Fruit fly (Drosophila melanogaster) whole organism, embryonic: ENCODE data around the gene MESR6.
A peak's percentile ranks its signal among the peaks of the same experiment; 100 is the strongest.

Source experiments
- Atf-2 ChIP-seq: fragments of 200-800 bp; sonication (Bioruptor generic); optimal IDR thresholded peaks from 2 replicates; lab custom pipeline; 2016; ENCODE audit warnings: missing biosample characterization, missing genetic modification characterization
- CG10147 ChIP-seq: fragments of 200-800 bp; sonication (Bioruptor generic); optimal IDR thresholded peaks from 2 replicates; lab custom pipeline; 2019; ENCODE audit warnings: missing biosample characterization, mild to moderate bottlenecking, missing genetic modification characterization, moderate library complexity
- CG10209 ChIP-seq: fragments of 200-800 bp; sonication (Bioruptor generic); optimal IDR thresholded peaks from 3 replicates; lab custom pipeline; 2017; ENCODE audit warnings: missing biosample characterization, mild to moderate bottlenecking, missing genetic modification characterization, missing genetic modification reagents
- CG10431 ChIP-seq: fragments of 200-800 bp; sonication (Bioruptor generic); optimal IDR thresholded peaks from 3 replicates; lab custom pipeline; 2018; ENCODE audit warnings: missing biosample characterization, mild to moderate bottlenecking, missing genetic modification characterization
- CG11398 ChIP-seq: fragments of 200-800 bp; sonication (Bioruptor generic); optimal IDR thresholded peaks from 2 replicates; lab custom pipeline; 2016; ENCODE audit warnings: missing biosample characterization, missing genetic modification characterization
- CG11695 ChIP-seq: fragments of 200-800 bp; sonication (Bioruptor generic); IDR thresholded peaks from 3 replicates; pipeline ENCODE4 v1.3.6; 2022; ENCODE audit warnings: missing biosample characterization, missing genetic modification characterization
- CG12104 ChIP-seq: fragments of 200-800 bp; sonication (Bioruptor generic); optimal IDR thresholded peaks from 3 replicates; lab custom pipeline; 2016; ENCODE audit warnings: missing biosample characterization, missing genetic modification characterization
- CG1233 ChIP-seq: fragments of 200-800 bp; sonication (Bioruptor generic); optimal IDR thresholded peaks from 4 replicates; lab custom pipeline; 2018; ENCODE audit warnings: missing biosample characterization, mild to moderate bottlenecking, missing genetic modification characterization
- CG13424 ChIP-seq: fragments of 200-800 bp; sonication (Bioruptor generic); optimal IDR thresholded peaks from 2 replicates; lab custom pipeline; 2019; ENCODE audit warnings: missing biosample characterization, mild to moderate bottlenecking, missing genetic modification characterization, moderate library complexity
- CG13624 ChIP-seq: fragments of 200-800 bp; sonication (Bioruptor generic); optimal IDR thresholded peaks from 2 replicates; lab custom pipeline; 2016; ENCODE audit warnings: missing biosample characterization, missing genetic modification characterization
- CG14710 ChIP-seq: fragments of 200-800 bp; sonication (Bioruptor generic); optimal IDR thresholded peaks from 3 replicates; lab custom pipeline; 2019; ENCODE audit warnings: missing biosample characterization, mild to moderate bottlenecking, missing genetic modification characterization, moderate library complexity
- CG1529 ChIP-seq: fragments of 200-800 bp; sonication (Bioruptor generic); optimal IDR thresholded peaks from 3 replicates; lab custom pipeline; 2018; ENCODE audit warnings: missing biosample characterization, missing genetic modification characterization
- CG15601 ChIP-seq: fragments of 200-800 bp; sonication (Bioruptor generic); optimal IDR thresholded peaks from 3 replicates; lab custom pipeline; 2019; ENCODE audit warnings: missing biosample characterization, mild to moderate bottlenecking, missing genetic modification characterization, moderate library complexity
- CG17612 ChIP-seq: fragments of 200-800 bp; sonication (Bioruptor generic); IDR thresholded peaks from 2 replicates; pipeline ENCODE4 v1.3.6; 2022; ENCODE audit warnings: missing biosample characterization, missing genetic modification characterization
- CG1792 ChIP-seq: fragments of 200-800 bp; sonication (Bioruptor generic); optimal IDR thresholded peaks from 2 replicates; lab custom pipeline; 2016; ENCODE audit warnings: missing biosample characterization, missing genetic modification characterization
- CG2712 ChIP-seq: fragments of 200-800 bp; optimal IDR thresholded peaks from 3 replicates; lab custom pipeline; 2019; ENCODE audit warnings: missing biosample characterization, mild to moderate bottlenecking, missing genetic modification characterization, moderate library complexity
- CG3847 ChIP-seq: fragments of 200-800 bp; sonication (Bioruptor generic); IDR thresholded peaks from 2 replicates; pipeline ENCODE4 v1.3.6; 2022; ENCODE audit warnings: missing biosample characterization, missing genetic modification characterization
- CG4854 ChIP-seq: fragments of 200-800 bp; sonication (Bioruptor generic); optimal IDR thresholded peaks from 2 replicates; lab custom pipeline; 2016; ENCODE audit warnings: missing biosample characterization, missing genetic modification characterization, inconsistent platforms
- CG7786 ChIP-seq: fragments of 200-800 bp; sonication (Bioruptor generic); optimal IDR thresholded peaks from 2 replicates; lab custom pipeline; 2016; ENCODE audit warnings: missing biosample characterization, missing genetic modification characterization
- CG7963 ChIP-seq: fragments of 200-800 bp; sonication (Bioruptor generic); IDR thresholded peaks from 3 replicates; pipeline ENCODE4 v1.3.6; 2022; ENCODE audit warnings: missing biosample characterization, missing genetic modification characterization; ENCODE audit not compliant: partially characterized antibody
- CG8281 ChIP-seq: fragments of 200-800 bp; sonication (Bioruptor generic); optimal IDR thresholded peaks from 2 replicates; lab custom pipeline; 2018; ENCODE audit warnings: missing biosample characterization, mild to moderate bottlenecking, missing genetic modification characterization, moderate library complexity
- CG9797 ChIP-seq: fragments of 200-800 bp; sonication (Bioruptor generic); optimal IDR thresholded peaks from 3 replicates; lab custom pipeline; 2018; ENCODE audit warnings: missing biosample characterization, mild to moderate bottlenecking, missing genetic modification characterization
- CTCF ChIP-seq: fragments of 200-800 bp; sonication (Bioruptor generic); optimal IDR thresholded peaks from 2 replicates; lab custom pipeline; 2017; ENCODE audit warnings: missing biosample characterization, mild to moderate bottlenecking, missing genetic modification characterization, moderate library complexity
- Dip2 ChIP-seq: fragments of 200-800 bp; sonication (Bioruptor generic); IDR thresholded peaks from 2 replicates; pipeline ENCODE4 v1.3.6; 2022; ENCODE audit warnings: missing biosample characterization, missing genetic modification characterization
- Fer3 ChIP-seq: fragments of 200-800 bp; sonication (Bioruptor generic); optimal IDR thresholded peaks from 2 replicates; lab custom pipeline; 2018; ENCODE audit warnings: missing biosample characterization, mild to moderate bottlenecking, missing genetic modification characterization, moderate library complexity
- HmgZ ChIP-seq: fragments of 200-800 bp; sonication (Bioruptor generic); optimal IDR thresholded peaks from 2 replicates; lab custom pipeline; 2018; ENCODE audit warnings: missing biosample characterization, mild to moderate bottlenecking, missing genetic modification characterization
- Hr39 ChIP-seq: fragments of >200 bp; optimal IDR thresholded peaks from 2 replicates; lab custom pipeline; 2017
- Lhr ChIP-seq: fragments of 200-800 bp; sonication (Bioruptor generic); optimal IDR thresholded peaks from 3 replicates; lab custom pipeline; 2017; ENCODE audit warnings: mild to moderate bottlenecking, missing biosample characterization, missing genetic modification reagents, missing genetic modification characterization
- Sin3A ChIP-seq: fragments of >200 bp; optimal IDR thresholded peaks from 2 replicates; lab custom pipeline; 2018
- Six4 ChIP-seq: fragments of 200-800 bp; sonication (Bioruptor generic); optimal IDR thresholded peaks from 2 replicates; lab custom pipeline; 2016; ENCODE audit warnings: missing biosample characterization, missing genetic modification characterization
- ab ChIP-seq: fragments of 200-800 bp; sonication (Bioruptor generic); optimal IDR thresholded peaks from 2 replicates; lab custom pipeline; 2016; ENCODE audit warnings: missing biosample characterization, missing genetic modification characterization
- abd-A ChIP-seq: fragments of 200-800 bp; sonication (Bioruptor generic); optimal IDR thresholded peaks from 3 replicates; lab custom pipeline; 2019; ENCODE audit warnings: missing biosample characterization, mild to moderate bottlenecking, missing genetic modification characterization, moderate library complexity
- cg ChIP-seq: fragments of 200-800 bp; sonication (Bioruptor generic); optimal IDR thresholded peaks from 3 replicates; lab custom pipeline; 2019; ENCODE audit warnings: missing biosample characterization, mild to moderate bottlenecking, missing genetic modification characterization, moderate library complexity
- corto ChIP-seq: fragments of 200-800 bp; sonication (Bioruptor generic); optimal IDR thresholded peaks from 2 replicates; lab custom pipeline; 2016; ENCODE audit warnings: missing biosample characterization, mild to moderate bottlenecking, missing genetic modification characterization, moderate library complexity
- croc ChIP-seq: fragments of 200-800 bp; sonication (Bioruptor generic); conservative IDR thresholded peaks from 3 replicates; pipeline ENCODE4 v1.3.6; 2022; ENCODE audit warnings: missing biosample characterization, missing genetic modification characterization
- emc ChIP-seq: fragments of 200-800 bp; sonication (Bioruptor generic); optimal IDR thresholded peaks from 2 replicates; lab custom pipeline; 2016; ENCODE audit warnings: missing biosample characterization, missing genetic modification characterization
- en ChIP-seq: fragments of 200-800 bp; sonication (Bioruptor generic); optimal IDR thresholded peaks from 2 replicates; lab custom pipeline; 2016; ENCODE audit warnings: missing biosample characterization, missing genetic modification characterization
- fd96Cb ChIP-seq: fragments of 200-800 bp; sonication (Bioruptor generic); optimal IDR thresholded peaks from 2 replicates; lab custom pipeline; 2018; ENCODE audit warnings: missing biosample characterization, mild to moderate bottlenecking, missing genetic modification characterization, moderate library complexity
- grn ChIP-seq: fragments of 200-800 bp; sonication (Bioruptor generic); optimal IDR thresholded peaks from 3 replicates; lab custom pipeline; 2017; ENCODE audit warnings: missing biosample characterization, missing genetic modification characterization
- pzg ChIP-seq: fragments of 200-800 bp; sonication (Bioruptor generic); optimal IDR thresholded peaks from 3 replicates; lab custom pipeline; 2018; ENCODE audit warnings: missing biosample characterization, mild to moderate bottlenecking, missing genetic modification characterization, moderate library complexity
- sens ChIP-seq: fragments of 200-800 bp; sonication (Bioruptor generic); peaks from one replicate; lab custom pipeline; 2016; ENCODE audit warnings: missing biosample characterization, missing genetic modification characterization
- sens-2 ChIP-seq: fragments of 200-800 bp; sonication (Bioruptor generic); IDR thresholded peaks from 2 replicates; pipeline ENCODE4 v1.3.6; 2022; ENCODE audit warnings: missing biosample characterization, missing genetic modification characterization
- sna ChIP-seq: fragments of 200-800 bp; sonication (Bioruptor generic); IDR thresholded peaks from 2 replicates; pipeline ENCODE4 v1.3.6; 2022; ENCODE audit warnings: missing biosample characterization, missing genetic modification characterization; ENCODE audit not compliant: partially characterized antibody
- so ChIP-seq: fragments of 200-800 bp; sonication (Bioruptor generic); IDR thresholded peaks from 3 replicates; pipeline ENCODE4 v1.3.6; 2022; ENCODE audit warnings: missing biosample characterization, missing genetic modification characterization
- vnd ChIP-seq: fragments of 200-800 bp; sonication (Bioruptor generic); IDR thresholded peaks from 3 replicates; pipeline ENCODE4 v1.3.6; 2022; ENCODE audit warnings: missing biosample characterization, missing genetic modification characterization; ENCODE audit not compliant: partially characterized antibody
- wdn ChIP-seq: fragments of 200-800 bp; sonication (Bioruptor generic); IDR thresholded peaks from 2 replicates; pipeline ENCODE4 v1.3.6; 2022; ENCODE audit warnings: missing biosample characterization, missing genetic modification characterization

Gene MESR6

DNA sequence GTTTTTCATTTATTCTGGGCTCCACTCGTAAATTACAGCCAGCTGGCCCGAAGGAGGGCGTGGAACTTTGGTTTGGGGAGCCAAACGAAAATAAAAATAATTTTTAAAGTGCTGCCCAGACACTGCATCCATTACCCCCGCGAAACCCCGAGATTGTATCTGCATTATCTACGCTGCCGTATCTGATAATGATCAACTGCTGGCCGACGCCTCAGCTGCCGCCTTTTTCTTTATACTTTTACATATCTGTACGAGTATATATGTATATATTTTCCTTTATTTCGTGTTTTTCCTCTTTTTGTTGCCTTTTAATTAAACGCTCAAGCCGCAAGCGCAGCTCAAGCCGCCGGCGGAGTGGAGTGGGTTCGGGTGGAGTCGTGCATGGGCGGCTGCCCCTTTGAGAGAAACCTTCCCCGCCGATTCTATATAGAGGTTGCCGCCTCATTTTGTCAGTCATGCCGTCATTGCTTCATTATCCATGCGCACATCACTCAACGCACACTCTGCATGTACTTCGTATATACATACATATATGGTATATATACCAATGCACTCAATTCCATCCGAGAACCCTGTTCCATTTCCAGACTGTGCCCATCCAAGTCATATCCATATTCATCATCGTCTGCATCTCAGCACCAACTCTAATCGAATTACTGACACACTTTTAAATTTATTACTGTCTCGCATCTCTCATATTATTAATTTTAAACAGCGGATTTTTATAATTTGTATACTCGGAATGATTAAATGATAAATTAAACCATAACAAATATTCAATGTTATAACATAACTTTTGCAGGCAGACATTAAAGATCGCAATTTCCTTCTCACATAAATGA is 42.6 kb upstream of the MESR6 start (continued):
- TF ChIP-seq croc (GFP tag; lab: Robert Waterston, UW) = no peak
- TF ChIP-seq abd-A (tag; lab: Kevin White, UChicago) = no peak
- TF ChIP-seq so (GFP tag; lab: Robert Waterston, UW) = 0 out of 3 replicates have a peak, but pooled peaks have one; percentile 20
- TF ChIP-seq CG10431 (GFP tag; lab: Kevin White, UChicago) = no peak
- TF ChIP-seq CTCF (GFP tag; lab: Kevin White, UChicago) = no peak
- TF ChIP-seq CG8281 (tag; lab: Kevin White, UChicago) = peak; percentile 95
- TF ChIP-seq CG11695 (GFP tag; lab: Robert Waterston, UW) = no peak
- TF ChIP-seq CG9797 (GFP tag; lab: Kevin White, UChicago) = no peak
- peak; percentile 17 for TF ChIP-seq cg (GFP tag; lab: Kevin White, UChicago)
- TF ChIP-seq Hr39 (lab: Kevin White, UChicago) = no peak
- TF ChIP-seq CG7963 (GFP tag; lab: Robert Waterston, UW) = no peak
- TF ChIP-seq CG10147 (GFP tag; lab: Kevin White, UChicago) = no peak
- TF ChIP-seq Lhr = no peak
- no peak for TF ChIP-seq sens-2
- TF ChIP-seq CG1529 (GFP tag; lab: Kevin White, UChicago) = no peak
- no peak for TF ChIP-seq CG7786 (GFP tag; lab: Kevin White, UChicago)
- TF ChIP-seq vnd (GFP tag; lab: Robert Waterston, UW) = no peak
- no peak for TF ChIP-seq CG15601 (tag; lab: Kevin White, UChicago)
- TF ChIP-seq CG11398 (GFP tag; lab: Kevin White, UChicago) = no peak
- TF ChIP-seq CG13624 (GFP tag; lab: Kevin White, UChicago) = no peak
- no peak for TF ChIP-seq en
- no peak for TF ChIP-seq Dip2 (GFP tag; lab: Robert Waterston, UW)
- TF ChIP-seq CG12104 (GFP tag; lab: Kevin White, UChicago) = no peak
- peak; percentile 86 for TF ChIP-seq grn (GFP tag; lab: Kevin White, UChicago)
- no peak for TF ChIP-seq CG2712 (tag; lab: Kevin White, UChicago)

DNA sequence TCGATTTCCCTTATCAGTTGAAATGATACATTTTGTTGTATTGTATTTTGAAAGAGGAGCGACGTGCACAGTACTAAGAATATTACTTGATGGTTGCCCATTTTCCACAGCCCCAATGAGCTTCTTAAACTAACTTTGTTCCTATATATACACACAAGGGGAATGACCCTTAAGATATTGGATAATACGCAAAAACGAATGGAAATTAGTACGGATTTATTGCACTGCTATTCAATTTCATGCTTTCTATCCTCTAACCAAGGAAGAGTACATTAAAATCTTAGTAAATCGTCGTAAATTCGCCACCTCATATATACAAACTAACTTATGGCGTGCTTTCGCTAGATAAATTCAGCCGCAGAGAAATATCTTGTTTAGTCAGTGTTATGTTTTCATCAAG is 40.5 kb upstream of the MESR6 start, which contains the start of gene Acp76A:
TSS of gene Acp76A (minus strand) at position 101 of the 400 bp plus-strand sequence.
- TF ChIP-seq sens (GFP tag; lab: Kevin White, UChicago) (peak; percentile 56), sna (GFP tag; lab: Robert Waterston, UW) (no peak)

DNA sequence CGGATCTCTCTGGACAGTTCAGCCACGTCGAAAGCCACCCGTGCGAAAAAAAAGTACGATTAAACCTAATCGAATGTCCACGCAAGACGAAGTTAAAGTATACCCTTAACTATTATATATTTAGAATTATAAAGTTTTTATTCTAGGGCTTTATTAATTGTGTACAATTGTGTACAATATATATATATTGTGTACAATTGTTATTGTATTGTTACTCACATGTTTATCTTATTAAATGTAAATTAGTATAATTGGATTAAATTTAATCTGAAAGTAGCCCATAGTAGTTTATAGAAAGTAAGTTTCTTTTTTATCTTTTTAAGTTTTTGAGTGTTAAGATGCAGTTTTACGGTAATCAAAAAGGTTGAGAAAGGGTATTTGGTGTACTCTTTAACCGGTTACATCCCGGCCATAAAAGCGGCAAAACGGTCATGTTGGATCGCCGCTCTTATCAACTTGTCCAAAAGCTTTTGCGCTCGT is 39.1 kb upstream of the MESR6 start, which contains the start of gene CG43407:
TSS of gene CG43407 (minus strand) at position 51 of the 480 bp plus-strand sequence.
- TF ChIP-seq Fer3 (tag; lab: Kevin White, UChicago) (no peak), fd96Cb (tag; lab: Kevin White, UChicago) (no peak), Atf-2 (GFP tag; lab: Kevin White, UChicago) (no peak), wdn (GFP tag; lab: Robert Waterston, UW) (no peak), CG4854 (GFP tag; lab: Kevin White, UChicago) (no peak), HmgZ (tag; lab: Kevin White, UChicago) (no peak), CG1792 (GFP tag; lab: Kevin White, UChicago) (no peak), CG1233 (no peak), Sin3A (lab: Kevin White, UChicago) (no peak), corto (no peak), CG3847 (GFP tag; lab: Robert Waterston, UW) (no peak), CG13424 (tag; lab: Kevin White, UChicago) (no peak), pzg (GFP tag; lab: Kevin White, UChicago) (no peak), Six4 (GFP tag; lab: Kevin White, UChicago) (no peak), CG10209 (GFP tag; lab: Kevin White, UChicago) (no peak), emc (GFP tag; lab: Kevin White, UChicago) (no peak), ab (no peak), CG14710 (no peak), CG17612 (GFP tag; lab: Robert Waterston, UW) (no peak)
- TF ChIP-seq, all 482 proteins: peak for 0
